Worm (Caenorhabditis elegans) whole organism, L2 larva: Measurements from ENCODE around the gene cyp-13A1.

Source experiments
- aly-2 ChIP-seq: fragments of 150-350 bp; optimal IDR thresholded peaks from 2 replicates; lab custom pipeline; 2014; ENCODE audit warnings: missing biosample characterization, missing genetic modification characterization
- crh-2 ChIP-seq: sonication (generic microtip); optimal IDR thresholded peaks from 2 replicates; lab custom pipeline; 2017; ENCODE audit warnings: missing biosample characterization, missing genetic modification characterization
- dmd-4 ChIP-seq: sonication (generic microtip); optimal IDR thresholded peaks from 2 replicates; lab custom pipeline; 2017; ENCODE audit warnings: missing biosample characterization, missing genetic modification characterization
- mbf-1 ChIP-seq: sonication (generic microtip); optimal IDR thresholded peaks from 2 replicates; lab custom pipeline; 2017; ENCODE audit warnings: missing biosample characterization, missing genetic modification characterization
- nhr-10 ChIP-seq: sonication (generic microtip); optimal IDR thresholded peaks from 2 replicates; lab custom pipeline; 2017; ENCODE audit warnings: missing biosample characterization, missing genetic modification characterization
- nhr-11 ChIP-seq: fragments of 150-350 bp; optimal IDR thresholded peaks from 2 replicates; lab custom pipeline; 2014; ENCODE audit warnings: missing biosample characterization, missing genetic modification characterization
- nhr-12 ChIP-seq: fragments of 150-350 bp; optimal IDR thresholded peaks from 2 replicates; lab custom pipeline; 2014; ENCODE audit warnings: missing biosample characterization, missing genetic modification characterization
- nhr-237 ChIP-seq: fragments of 150-350 bp; optimal IDR thresholded peaks from 2 replicates; lab custom pipeline; 2014; ENCODE audit warnings: missing biosample characterization, missing genetic modification characterization
- peb-1 ChIP-seq: fragments of 150-350 bp; optimal IDR thresholded peaks from 2 replicates; lab custom pipeline; 2014; ENCODE audit warnings: missing biosample characterization, missing genetic modification characterization
- snpc-4 ChIP-seq: fragments of 150-350 bp; optimal IDR thresholded peaks from 2 replicates; lab custom pipeline; 2014; ENCODE audit warnings: missing biosample characterization, missing genetic modification characterization
- ztf-11 ChIP-seq: sonication (generic microtip); optimal IDR thresholded peaks from 2 replicates; lab custom pipeline; 2017; ENCODE audit warnings: missing biosample characterization, missing genetic modification characterization
- ztf-4 ChIP-seq: fragments of 150-350 bp; optimal IDR thresholded peaks from 2 replicates; lab custom pipeline; 2014; ENCODE audit warnings: missing biosample characterization, missing genetic modification characterization

DNA sequence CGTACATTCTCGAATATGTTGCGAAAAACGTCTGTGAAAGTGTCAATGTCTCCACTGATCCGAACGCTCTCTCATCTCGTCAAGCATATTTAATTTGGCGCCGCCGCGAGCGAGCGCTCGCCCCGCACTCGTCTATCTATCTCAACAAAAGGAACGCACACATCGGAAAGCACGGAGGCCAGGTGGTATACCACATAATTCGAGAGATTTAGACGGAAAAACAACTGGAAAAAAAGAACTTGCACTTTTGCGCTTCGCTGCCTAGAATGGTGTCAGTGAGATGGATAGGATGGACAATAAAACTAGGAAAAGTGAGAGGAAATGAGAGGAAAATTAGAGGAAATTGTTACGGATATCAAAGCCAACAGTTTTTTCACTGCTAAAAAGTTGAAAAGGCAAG lies 52.6 kb downstream of the cyp-13A1 start:
- TF ChIP-seq snpc-4 (tag; lab: Kevin White, UChicago) (no peak), aly-2 (no peak), crh-2 (tag; lab: Kevin White, UChicago) (no peak), ztf-11 (tag; lab: Kevin White, UChicago) (no peak), ztf-4 (tag; lab: Kevin White, UChicago) (no peak), dmd-4 (tag; lab: Kevin White, UChicago) (no peak), nhr-237 (tag; lab: Kevin White, UChicago) (no peak), nhr-12 (tag; lab: Kevin White, UChicago) (no peak), peb-1 (tag; lab: Kevin White, UChicago) (no peak), mbf-1 (tag; lab: Kevin White, UChicago) (no peak), nhr-11 (no peak), nhr-10 (no peak)
